Worm (Caenorhabditis elegans): ENCODE results near the gene tsp-10.
A peak's percentile ranks its signal among the peaks of the same experiment; 100 is the strongest.

Gene tsp-10

DNA sequence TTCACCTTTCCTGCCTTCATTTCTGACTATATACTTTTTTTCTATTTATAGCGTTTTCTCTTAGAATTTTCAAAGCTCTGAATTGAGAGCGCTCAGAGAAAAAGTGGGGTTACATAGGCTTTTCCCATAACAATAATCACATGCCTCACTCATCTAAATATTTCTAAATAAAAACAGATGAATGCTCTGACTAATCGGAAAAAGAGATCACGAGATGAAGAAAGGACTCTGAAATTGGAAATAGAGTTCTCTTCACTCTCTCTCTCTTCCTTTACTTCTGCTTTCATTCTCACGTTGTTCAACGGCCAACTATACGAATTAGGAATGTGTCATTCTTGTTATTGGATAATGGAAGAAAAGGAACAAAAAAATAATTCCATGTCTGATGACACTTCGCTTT, 29.3 kb upstream of the tsp-10 start:
- TF ChIP-seq akir-1 (GFP tag; optimal IDR thresholded peaks at IDR 0.05): no peak
- no peak for TF ChIP-seq cebp-1 (GFP tag; IDR thresholded peaks at IDR 0.05)
- no peak for TF ChIP-seq cebp-1 (tag; optimal IDR thresholded peaks at IDR 0.05)
- TF ChIP-seq Y67H2A.10 (GFP tag; conservative IDR thresholded peaks at IDR 0.05): no peak
- no peak for TF ChIP-seq rcor-1 (GFP tag; IDR thresholded peaks at IDR 0.05)
- TF ChIP-seq ceh-79 (tag; optimal IDR thresholded peaks at IDR 0.05): no peak
- TF ChIP-seq K11D2.4 (GFP tag; IDR thresholded peaks at IDR 0.05): no peak
- TF ChIP-seq unc-130 (GFP tag; optimal IDR thresholded peaks at IDR 0.05): no peak
- TF ChIP-seq hmg-1.2 (GFP tag; IDR thresholded peaks at IDR 0.05): no peak

ce11 chrII:6695388-6695787, 23.0 kb upstream of the tsp-10 start, which contains the start of gene C18H9.5:
Gene C18H9.5 (minus strand): TSS chrII:6695566.
- TF ChIP-seq nhr-27 (tag; optimal IDR thresholded peaks at IDR 0.05): no peak
- TF ChIP-seq unc-62 (GFP tag; optimal IDR thresholded peaks at IDR 0.05): no peak
- no peak for TF ChIP-seq cebp-1 (GFP tag; IDR thresholded peaks at IDR 0.05)
- no peak for TF ChIP-seq cebp-1 (tag; optimal IDR thresholded peaks at IDR 0.05)
- TF ChIP-seq nfyb-1 (GFP tag; IDR thresholded peaks at IDR 0.05): no peak
- TF ChIP-seq rpc-1 (optimal IDR thresholded peaks at IDR 0.05): no peak
- TF ChIP-seq rpc-1 (tag; optimal IDR thresholded peaks at IDR 0.05): no peak
- no peak for TF ChIP-seq tbx-9 (tag; optimal IDR thresholded peaks at IDR 0.05; ENCODE audit: borderline replicate concordance)
- TF ChIP-seq akir-1 (GFP tag; optimal IDR thresholded peaks at IDR 0.05): no peak
- TF ChIP-seq T26A5.8 (tag; optimal IDR thresholded peaks at IDR 0.05): no peak
- TF ChIP-seq efl-1 (GFP tag; optimal IDR thresholded peaks at IDR 0.05): no peak
- no peak for TF ChIP-seq egl-44 (GFP tag; IDR thresholded peaks at IDR 0.05)

- TF ChIP-seq D2030.7 (GFP tag; IDR thresholded peaks at IDR 0.05): no peak
- no peak for TF ChIP-seq repo-1 (tag; optimal IDR thresholded peaks at IDR 0.05)
- TF ChIP-seq snpc-4 (GFP tag; optimal IDR thresholded peaks at IDR 0.05): no peak
- TF ChIP-seq snpc-4 (tag; optimal IDR thresholded peaks at IDR 0.05): no peak
- TF ChIP-seq nfyb-1 (GFP tag; IDR thresholded peaks at IDR 0.05): no peak
- no peak for TF ChIP-seq F52B5.7 (tag; optimal IDR thresholded peaks at IDR 0.05)
- TF ChIP-seq hmg-1.2 (GFP tag; IDR thresholded peaks at IDR 0.05): no peak
- TF ChIP-seq athp-1 (tag; optimal IDR thresholded peaks at IDR 0.05): no peak
- TF ChIP-seq fkh-3 (tag; optimal IDR thresholded peaks at IDR 0.05): no peak
- TF ChIP-seq tbp1 (GFP tag; optimal IDR thresholded peaks at IDR 0.05): no peak
Observed at ce11 chrII:6698784-6699183, 19.6 kb upstream of the tsp-10 start, which contains the start of gene C18H9.1. Gene C18H9.1 (plus strand): TSS chrII:6699084.

DNA sequence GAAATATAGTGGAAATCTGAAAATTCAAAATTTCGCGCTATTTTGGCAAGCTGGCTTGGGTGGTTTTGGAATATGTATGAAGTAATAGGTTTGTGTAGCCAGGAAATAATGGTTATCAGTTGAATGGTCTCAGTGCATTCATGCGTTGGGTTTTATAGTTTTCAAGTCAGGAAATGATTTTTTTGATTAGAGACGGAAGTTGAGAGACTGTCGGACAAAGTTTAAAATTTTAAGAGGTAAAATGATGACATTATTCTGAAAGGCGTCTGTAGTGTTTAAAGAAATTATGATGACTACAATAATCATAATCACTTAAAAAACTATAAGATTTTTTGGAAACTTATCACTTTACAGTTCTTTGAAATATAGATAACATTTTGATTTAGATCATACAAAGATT, 16.9 kb upstream of the tsp-10 start, which contains the start of gene C18H9.6:
TSS of gene C18H9.6 (minus strand) at position 129 of the 400 bp plus-strand sequence.
- TF ChIP-seq egl-44 (GFP tag; IDR thresholded peaks at IDR 0.05) (no peak), atf-7 (tag; optimal IDR thresholded peaks at IDR 0.05) (peak; percentile 30), ztf-22 (GFP tag; optimal IDR thresholded peaks at IDR 0.05) (peak; percentile 30), hrde-1 (tag; optimal IDR thresholded peaks at IDR 0.05; ENCODE audit: borderline replicate concordance) (no peak), madf-6 (GFP tag; IDR thresholded peaks at IDR 0.05) (no peak), B0035.1 (tag; optimal IDR thresholded peaks at IDR 0.05) (no peak), ztf-6 (GFP tag; IDR thresholded peaks at IDR 0.05) (no peak), ets-4 (GFP tag; optimal IDR thresholded peaks at IDR 0.05) (peak; percentile 19), nhr-80 (tag; optimal IDR thresholded peaks at IDR 0.05) (peak; percentile 86), mxl-1 (tag; optimal IDR thresholded peaks at IDR 0.05) (no peak)

All from whole organism, young adult.